Worm (Caenorhabditis elegans): ENCODE measurements around the gene C47E8.1.
A peak's percentile ranks its signal among the peaks of the same experiment; 100 is the strongest.

- TF ChIP-seq nhr-90 (tag; optimal IDR thresholded peaks at IDR 0.05) (peak; percentile 32), attf-3 (GFP tag; conservative IDR thresholded peaks at IDR 0.05) (no peak), ceh-91 (GFP tag; IDR thresholded peaks at IDR 0.05) (no peak), Y53G8AR.9 (GFP tag; conservative IDR thresholded peaks at IDR 0.05) (no peak)
Observed at ce11 chrV:14689060-14689750, 23.4 kb downstream of the C47E8.1 start, which contains the start of gene gasr-8.

All from whole organism, young adult.